Fruit fly (Drosophila melanogaster): ENCODE data around the gene CycC.

dm6 chr3R:14875965-14876331 is 14.1 kb downstream of the CycC start:
- TF ChIP-seq dac (GFP tag; optimal IDR thresholded peaks at IDR 0.05) (no peak), CG8632 (GFP tag; optimal IDR thresholded peaks at IDR 0.05) (no peak), Hr39 (GFP tag; optimal IDR thresholded peaks at IDR 0.05) (no peak), CG3032 (tag; optimal IDR thresholded peaks at IDR 0.05) (no peak), Sox102F (GFP tag; optimal IDR thresholded peaks at IDR 0.05) (no peak), Hr38 (GFP tag; optimal IDR thresholded peaks at IDR 0.05) (no peak), esn (GFP tag; optimal IDR thresholded peaks at IDR 0.05) (no peak), Eip93F (GFP tag; optimal IDR thresholded peaks at IDR 0.05) (no peak), CG16779 (tag; optimal IDR thresholded peaks at IDR 0.05) (no peak), CG1621 (tag; optimal IDR thresholded peaks at IDR 0.05) (no peak), Blimp-1 (GFP tag; optimal IDR thresholded peaks at IDR 0.05) (no peak), CG6854 (GFP tag; optimal IDR thresholded peaks at IDR 0.05) (no peak), fkh (GFP tag; optimal IDR thresholded peaks at IDR 0.05) (no peak), dsx (GFP tag; optimal IDR thresholded peaks at IDR 0.05; ENCODE audit: poor library complexity, severe bottlenecking) (no peak)

Data from whole organism, prepupa.